Worm (Caenorhabditis elegans): Measurements from ENCODE around the gene C44H9.7.

Gene C44H9.7

ce11 chrV:12869948-12870347 lies 15.3 kb upstream of the C44H9.7 start, which contains the start of gene T07F10.3 (continued):
- TF ChIP-seq ztf-28 (GFP tag; IDR thresholded peaks at IDR 0.05) = peak; percentile 78; the same call in 1 of the 2 replicates
- peak; percentile 81 for TF ChIP-seq hmg-20 (GFP tag; IDR thresholded peaks at IDR 0.05)
- TF ChIP-seq lin-26 (GFP tag; IDR thresholded peaks at IDR 0.05) = no peak
- peak; percentile 80 for TF ChIP-seq athp-1 (tag; optimal IDR thresholded peaks at IDR 0.05)
- peak; percentile 3 for TF ChIP-seq gei-17 (GFP tag; optimal IDR thresholded peaks at IDR 0.05)
- TF ChIP-seq hlh-12 (tag; optimal IDR thresholded peaks at IDR 0.05) = peak; percentile 9
- peak; percentile 55 for TF ChIP-seq akir-1 (GFP tag; optimal IDR thresholded peaks at IDR 0.05)
- peak; percentile 58; the same call in 1 of the 2 replicates for TF ChIP-seq ceh-40 (GFP tag; IDR thresholded peaks at IDR 0.05)
- no peak for TF ChIP-seq F39B2.1 (GFP tag; IDR thresholded peaks at IDR 0.05)
- 0 out of 2 replicates have a peak, but pooled peaks have one; percentile 60 for TF ChIP-seq nfyb-1 (GFP tag; IDR thresholded peaks at IDR 0.05)
- peak; percentile 55 for TF ChIP-seq lsl-1 (GFP tag; optimal IDR thresholded peaks at IDR 0.05)
- peak; percentile 37; the same call in 1 of the 2 replicates for TF ChIP-seq ceh-100 (GFP tag; IDR thresholded peaks at IDR 0.05)
- TF ChIP-seq zim-3 (tag; optimal IDR thresholded peaks at IDR 0.05) = peak; percentile 48
- 0 out of 2 replicates have a peak, but pooled peaks have one; percentile 15 for TF ChIP-seq cebp-1 (GFP tag; IDR thresholded peaks at IDR 0.05)
- TF ChIP-seq cebp-1 (tag; optimal IDR thresholded peaks at IDR 0.05) = peak; percentile 49
- TF ChIP-seq xnd-1 (tag; optimal IDR thresholded peaks at IDR 0.05) = peak; percentile 30
- peak; percentile 35 for TF ChIP-seq hmg-1.2 (GFP tag; IDR thresholded peaks at IDR 0.05)
- no peak for TF ChIP-seq Y56A3A.18 (GFP tag; IDR thresholded peaks at IDR 0.05)
- no peak for TF ChIP-seq ztf-26 (tag; optimal IDR thresholded peaks at IDR 0.05)
- TF ChIP-seq hrde-1 (tag; optimal IDR thresholded peaks at IDR 0.05; ENCODE audit: borderline replicate concordance) = peak; percentile 36
- TF ChIP-seq him-1 (tag; optimal IDR thresholded peaks at IDR 0.05) = peak; percentile 67
- TF ChIP-seq hsf-1 (GFP tag; IDR thresholded peaks at IDR 0.05) = no peak
- peak; percentile 48 for TF ChIP-seq tbp1 (GFP tag; optimal IDR thresholded peaks at IDR 0.05)
- TF ChIP-seq ZK185.1 (tag; optimal IDR thresholded peaks at IDR 0.05; ENCODE audit: poor library complexity, severe bottlenecking) = peak; percentile 96
- peak; percentile 82 for TF ChIP-seq chd-7 (tag; optimal IDR thresholded peaks at IDR 0.05)
- peak; percentile 59 for TF ChIP-seq F52B5.7 (tag; optimal IDR thresholded peaks at IDR 0.05)
- TF ChIP-seq B0261.1 (tag; optimal IDR thresholded peaks at IDR 0.05) = peak; percentile 23
- TF ChIP-seq sea-2 (GFP tag; IDR thresholded peaks at IDR 0.05) = peak; percentile 76; the same call in 1 of the 2 replicates
- peak; percentile 79 for TF ChIP-seq rcor-1 (GFP tag; IDR thresholded peaks at IDR 0.05)
- TF ChIP-seq madf-3 (GFP tag; IDR thresholded peaks at IDR 0.05) = peak; percentile 90
- no peak for TF ChIP-seq unc-62 (GFP tag; optimal IDR thresholded peaks at IDR 0.05)
- no peak for TF ChIP-seq Y67H2A.10 (GFP tag; conservative IDR thresholded peaks at IDR 0.05)
- TF ChIP-seq T26A5.8 (tag; optimal IDR thresholded peaks at IDR 0.05) = no peak
- TF ChIP-seq madf-10 (tag; optimal IDR thresholded peaks at IDR 0.05) = peak; percentile 74
- TF ChIP-seq B0035.1 (tag; optimal IDR thresholded peaks at IDR 0.05) = peak; percentile 50
- no peak for TF ChIP-seq die-1 (tag; optimal IDR thresholded peaks at IDR 0.05)
- TF ChIP-seq snpc-1.3 (tag; optimal IDR thresholded peaks at IDR 0.05; ENCODE audit: insufficient read depth) = peak; percentile 15
- peak; percentile 56 for TF ChIP-seq snpc-3.4 (tag; optimal IDR thresholded peaks at IDR 0.05)
- TF ChIP-seq egrh-3 (GFP tag; IDR thresholded peaks at IDR 0.05) = peak; percentile 25; the same call in 1 of the 2 replicates
- peak; percentile 94 for TF ChIP-seq ccch-3 (GFP tag; optimal IDR thresholded peaks at IDR 0.05)
- 0 out of 2 replicates have a peak, but pooled peaks have one; percentile 81 for TF ChIP-seq lag-1 (GFP tag; IDR thresholded peaks at IDR 0.05)
- TF ChIP-seq F49E8.2 (tag; optimal IDR thresholded peaks at IDR 0.05; ENCODE audit: insufficient read depth) = no peak
- no peak for TF ChIP-seq nfya-1 (tag; optimal IDR thresholded peaks at IDR 0.05; ENCODE audit: borderline replicate concordance, insufficient read depth)
- no peak for TF ChIP-seq egl-18 (GFP tag; IDR thresholded peaks at IDR 0.05)
- TF ChIP-seq fkh-3 (tag; optimal IDR thresholded peaks at IDR 0.05) = no peak
- 0 out of 2 replicates have a peak, but pooled peaks have one; percentile 19 for TF ChIP-seq C06A6.2 (GFP tag; conservative IDR thresholded peaks at IDR 0.05)
- 0 out of 2 replicates have a peak, but pooled peaks have one; percentile 46 for TF ChIP-seq B0336.3 (GFP tag; IDR thresholded peaks at IDR 0.05)
- peak; percentile 77 for TF ChIP-seq F22D6.2 (tag; optimal IDR thresholded peaks at IDR 0.05)
